Worm (Caenorhabditis elegans) whole organism, L4 larva: ENCODE data around the gene T03D3.5.

Experiments
- F10B5.3 ChIP-seq: sonication (generic microtip); optimal IDR thresholded peaks from 2 replicates; lab custom pipeline; 2016; ENCODE audit warnings: mild to moderate bottlenecking, missing genetic modification characterization, missing compliant biosample characterization
- F37D6.2 ChIP-seq: sonication (generic microtip); optimal IDR thresholded peaks from 2 replicates; lab custom pipeline; 2016; ENCODE audit warnings: mild to moderate bottlenecking, missing genetic modification characterization, missing compliant biosample characterization
- F49E8.2 ChIP-seq: sonication (generic microtip); optimal IDR thresholded peaks from 2 replicates; lab custom pipeline; 2016; ENCODE audit warnings: missing compliant biosample characterization, mild to moderate bottlenecking, missing genetic modification characterization, borderline replicate concordance
- T26A8.4 ChIP-seq: fragments of 200-800 bp; sonication (Bioruptor generic); IDR thresholded peaks from 2 replicates; pipeline ENCODE4 v1.3.6; 2022; ENCODE audit warnings: missing genetic modification characterization, missing compliant biosample characterization
- Y105C5A.15 ChIP-seq: fragments of 200-800 bp; sonication (Bioruptor generic); IDR thresholded peaks from 2 replicates; pipeline ENCODE4 v1.3.6; 2022; ENCODE audit warnings: missing genetic modification characterization, missing compliant biosample characterization
- Y5F2A.4 ChIP-seq: fragments of 200-800 bp; sonication (Bioruptor generic); optimal IDR thresholded peaks from 2 replicates; lab custom pipeline; 2018; ENCODE audit warnings: mild to moderate bottlenecking, missing genetic modification characterization, missing compliant biosample characterization
- Y75B8A.6 ChIP-seq: fragments of 200-800 bp; sonication (Bioruptor generic); IDR thresholded peaks from 2 replicates; pipeline ENCODE4 v1.3.6; 2022; ENCODE audit warnings: missing genetic modification reagents, missing genetic modification characterization, missing compliant biosample characterization
- ZK337.2 ChIP-seq: fragments of 200-800 bp; sonication (Bioruptor generic); IDR thresholded peaks from 2 replicates; pipeline ENCODE4 v1.3.6; 2022; ENCODE audit warnings: missing genetic modification reagents, missing genetic modification characterization, missing compliant biosample characterization
- ZK546.5 ChIP-seq, 2 experiments: sonication (generic microtip); optimal IDR thresholded peaks; 2 replicates each; lab custom pipeline; 2017; ENCODE audit warnings: missing biosample characterization in 2 of 2, missing genetic modification characterization in 2 of 2
- aha-1 ChIP-seq: fragments of 150-350 bp; peaks from one replicate; lab custom pipeline; 2014; ENCODE audit warnings: missing biosample characterization, missing genetic modification characterization
- ama-1 ChIP-seq: fragments of 150-350 bp; optimal IDR thresholded peaks from 2 replicates; lab custom pipeline; 2014; ENCODE audit warnings: inconsistent platforms, mixed read lengths
- ceh-20 ChIP-seq: fragments of 200-800 bp; sonication (Bioruptor generic); IDR thresholded peaks from 2 replicates; pipeline ENCODE4 v1.3.6; 2022; ENCODE audit warnings: missing genetic modification reagents, missing genetic modification characterization, missing compliant biosample characterization
- ceh-28 ChIP-seq: fragments of 150-350 bp; optimal IDR thresholded peaks from 2 replicates; lab custom pipeline; 2014; ENCODE audit warnings: missing biosample characterization, missing genetic modification reagents, missing genetic modification characterization
- ceh-32 ChIP-seq: sonication (generic microtip); optimal IDR thresholded peaks from 2 replicates; lab custom pipeline; 2016; ENCODE audit warnings: mild to moderate bottlenecking, missing genetic modification characterization, missing compliant biosample characterization; ENCODE audit not compliant: poor library complexity
- ceh-44 ChIP-seq: fragments of 200-800 bp; sonication (Bioruptor generic); IDR thresholded peaks from 2 replicates; pipeline ENCODE4 v1.3.6; 2022; ENCODE audit warnings: missing genetic modification reagents, missing genetic modification characterization, missing compliant biosample characterization
- ceh-82 ChIP-seq: sonication (generic microtip); optimal IDR thresholded peaks from 2 replicates; lab custom pipeline; 2017; ENCODE audit warnings: missing biosample characterization, missing genetic modification characterization
- ctbp-1 ChIP-seq: fragments of 200-800 bp; sonication (Bioruptor generic); IDR thresholded peaks from 2 replicates; pipeline ENCODE4 v1.3.6; 2022; ENCODE audit warnings: missing genetic modification reagents, missing genetic modification characterization, missing compliant biosample characterization
- daf-16 ChIP-seq, 3 experiments: sonication (generic microtip); optimal IDR thresholded peaks; 2 replicates each; lab custom pipeline; 2016 to 2017; ENCODE audit warnings: missing genetic modification characterization in 3 of 3, missing genetic modification reagents in 3 of 3, mild to moderate bottlenecking in 2 of 3, missing compliant biosample characterization in 2 of 3, missing biosample characterization in 1 of 3, moderate library complexity in 1 of 3
- daf-8 ChIP-seq: fragments of 200-800 bp; sonication (Bioruptor generic); IDR thresholded peaks from 2 replicates; pipeline ENCODE4 v1.3.6; 2022; ENCODE audit warnings: missing genetic modification characterization, missing compliant biosample characterization
- dmd-6 ChIP-seq: fragments of 200-800 bp; sonication (Bioruptor generic); IDR thresholded peaks from 2 replicates; pipeline ENCODE4 v1.3.6; 2022; ENCODE audit warnings: missing genetic modification reagents, missing genetic modification characterization, missing compliant biosample characterization
- dmd-8 ChIP-seq: fragments of 200-800 bp; sonication (Bioruptor generic); IDR thresholded peaks from 2 replicates; pipeline ENCODE4 v1.3.6; 2022; ENCODE audit warnings: missing genetic modification characterization, missing compliant biosample characterization
- dve-1 ChIP-seq: sonication (generic microtip); optimal IDR thresholded peaks from 2 replicates; lab custom pipeline; 2017; ENCODE audit warnings: antibody characterized with exemption, mild to moderate bottlenecking, missing genetic modification characterization, missing compliant biosample characterization; ENCODE audit not compliant: insufficient read depth
- egl-27 ChIP-seq: sonication (generic microtip); optimal IDR thresholded peaks from 3 replicates; lab custom pipeline; 2017; ENCODE audit warnings: missing biosample characterization, missing genetic modification reagents, missing genetic modification characterization
- egl-43 ChIP-seq: fragments of 200-800 bp; sonication (Bioruptor generic); IDR thresholded peaks from 2 replicates; pipeline ENCODE4 v1.3.6; 2022; ENCODE audit warnings: missing genetic modification reagents, missing genetic modification characterization, missing compliant biosample characterization
- fos-1 ChIP-seq: fragments of 150-350 bp; optimal IDR thresholded peaks from 2 replicates; lab custom pipeline; 2014; ENCODE audit warnings: missing biosample characterization, missing genetic modification characterization
- gei-8 ChIP-seq: fragments of 200-800 bp; sonication (Bioruptor generic); optimal IDR thresholded peaks from 2 replicates; lab custom pipeline; 2018; ENCODE audit warnings: mild to moderate bottlenecking, missing genetic modification characterization, missing compliant biosample characterization
- hlh-11 ChIP-seq: fragments of 200-800 bp; sonication (Bioruptor generic); optimal IDR thresholded peaks from 2 replicates; lab custom pipeline; 2018; ENCODE audit warnings: mild to moderate bottlenecking, missing genetic modification characterization, missing compliant biosample characterization
- hlh-30 ChIP-seq: sonication (generic microtip); optimal IDR thresholded peaks from 2 replicates; lab custom pipeline; 2017; ENCODE audit warnings: antibody characterized with exemption, mild to moderate bottlenecking, missing genetic modification characterization, missing compliant biosample characterization; ENCODE audit not compliant: insufficient read depth
- hmg-1.1 ChIP-seq: fragments of 200-800 bp; sonication (Bioruptor generic); IDR thresholded peaks from 2 replicates; pipeline ENCODE4 v1.3.6; 2022; ENCODE audit warnings: missing genetic modification reagents, missing genetic modification characterization, missing compliant biosample characterization
- lin-29 ChIP-seq: fragments of 200-800 bp; sonication (Bioruptor generic); IDR thresholded peaks from 2 replicates; pipeline ENCODE4 v1.3.6; 2022; ENCODE audit warnings: missing genetic modification reagents, missing genetic modification characterization, missing compliant biosample characterization
- lsy-2 ChIP-seq, 2 experiments: fragments of 150-350 bp in 1 of 2; sonication (generic microtip) in 1 of 2; optimal IDR thresholded peaks; 2 replicates each; lab custom pipeline; 2014 to 2017; ENCODE audit warnings: missing biosample characterization in 2 of 2, missing genetic modification characterization in 2 of 2
- mdl-1 ChIP-seq, 2 experiments: fragments of 150-350 bp in 1 of 2; sonication (generic microtip) in 1 of 2; optimal IDR thresholded peaks; 2 replicates each; lab custom pipeline; 2014 to 2017; ENCODE audit warnings: missing biosample characterization in 2 of 2, missing genetic modification characterization in 2 of 2
- mdt-29 ChIP-seq: fragments of 200-800 bp; sonication (Bioruptor generic); IDR thresholded peaks from 2 replicates; pipeline ENCODE4 v1.3.6; 2022; ENCODE audit warnings: missing genetic modification reagents, missing genetic modification characterization, missing compliant biosample characterization
- nhr-111 ChIP-seq: fragments of 200-800 bp; sonication (Bioruptor generic); optimal IDR thresholded peaks from 2 replicates; lab custom pipeline; 2018; ENCODE audit warnings: mild to moderate bottlenecking, missing genetic modification characterization, missing compliant biosample characterization
- nhr-28 ChIP-seq: fragments of 150-350 bp; optimal IDR thresholded peaks from 2 replicates; lab custom pipeline; 2014; ENCODE audit warnings: missing biosample characterization, missing genetic modification characterization
- nhr-48 ChIP-seq: sonication (generic microtip); optimal IDR thresholded peaks from 2 replicates; lab custom pipeline; 2016; ENCODE audit warnings: mild to moderate bottlenecking, missing genetic modification characterization, missing compliant biosample characterization
- pha-4 ChIP-seq, 2 experiments: fragments of 150-350 bp in 1 of 2; fragments of 200-800 bp in 1 of 2; sonication (Bioruptor generic) in 1 of 2; IDR thresholded peaks in 1 of 2; optimal IDR thresholded peaks in 1 of 2; 2 replicates each; pipeline versions ENCODE4 v1.3.6 to Lab custom; 2014 to 2022; ENCODE audit warnings: missing genetic modification characterization in 2 of 2, missing genetic modification reagents in 2 of 2, missing biosample characterization in 1 of 2, missing compliant biosample characterization in 1 of 2
- php-3 ChIP-seq: fragments of 200-800 bp; sonication (Bioruptor generic); IDR thresholded peaks from 2 replicates; pipeline ENCODE4 v1.3.6; 2022; ENCODE audit warnings: missing genetic modification reagents, missing genetic modification characterization, missing compliant biosample characterization
- pqm-1 ChIP-seq: sonication (generic microtip); optimal IDR thresholded peaks from 2 replicates; lab custom pipeline; 2017; ENCODE audit warnings: missing biosample characterization, missing genetic modification characterization
- sdz-12 ChIP-seq: fragments of 200-800 bp; sonication (Bioruptor generic); optimal IDR thresholded peaks from 2 replicates; lab custom pipeline; 2018; ENCODE audit warnings: mild to moderate bottlenecking, missing genetic modification characterization, missing compliant biosample characterization
- set-16 ChIP-seq: fragments of 200-800 bp; sonication (Bioruptor generic); IDR thresholded peaks from 2 replicates; pipeline ENCODE4 v1.3.6; 2022; ENCODE audit warnings: missing genetic modification reagents, missing genetic modification characterization, missing compliant biosample characterization
- spr-3 ChIP-seq: fragments of 200-800 bp; sonication (Bioruptor generic); optimal IDR thresholded peaks from 2 replicates; lab custom pipeline; 2018; ENCODE audit warnings: mild to moderate bottlenecking, missing genetic modification characterization, missing compliant biosample characterization
- tag-97 ChIP-seq: fragments of 200-800 bp; sonication (Bioruptor generic); IDR thresholded peaks from 2 replicates; pipeline ENCODE4 v1.3.6; 2022; ENCODE audit warnings: missing genetic modification characterization, missing compliant biosample characterization
- unc-130 ChIP-seq: sonication (generic microtip); optimal IDR thresholded peaks from 2 replicates; lab custom pipeline; 2016; ENCODE audit warnings: missing genetic modification reagents, missing genetic modification characterization, missing compliant biosample characterization
- zag-1 ChIP-seq: fragments of 150-350 bp; optimal IDR thresholded peaks from 2 replicates; lab custom pipeline; 2014; ENCODE audit warnings: missing biosample characterization, missing genetic modification characterization
- zfp-2 ChIP-seq: sonication (generic microtip); optimal IDR thresholded peaks from 2 replicates; lab custom pipeline; 2016; ENCODE audit warnings: mild to moderate bottlenecking, missing genetic modification characterization, missing compliant biosample characterization
- zip-11 ChIP-seq: fragments of 200-800 bp; sonication (Bioruptor generic); IDR thresholded peaks from 2 replicates; pipeline ENCODE4 v1.3.6; 2022; ENCODE audit warnings: missing genetic modification characterization, missing compliant biosample characterization

The T03D3.5 gene

DNA sequence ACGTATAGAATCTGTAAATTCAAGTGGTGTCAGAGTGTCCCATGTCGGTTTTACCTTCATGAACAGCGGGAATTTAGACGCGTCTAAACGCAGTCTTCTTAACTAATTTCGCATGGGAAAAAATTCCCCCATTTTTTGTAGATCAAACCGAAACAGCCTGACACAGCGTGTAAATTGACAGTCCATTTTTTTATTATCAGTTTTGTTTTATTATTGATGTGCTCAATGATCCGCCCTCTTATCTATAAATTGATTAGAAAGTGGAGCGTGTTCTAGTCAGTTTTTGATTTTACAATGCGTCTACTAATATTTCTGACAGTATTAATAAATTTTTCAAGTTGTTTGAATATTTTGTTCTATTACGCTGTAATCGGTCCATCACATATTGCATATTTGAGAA is 22.4 kb upstream of the T03D3.5 start, which contains the start of gene ugt-53:
ugt-53 (plus strand) TSS at position 273 of the 400 bp plus-strand sequence.
- TF ChIP-seq lin-29 (GFP tag; lab: Robert Waterston, UW) = no peak
- TF ChIP-seq fos-1 (tag; lab: Kevin White, UChicago) = no peak
- TF ChIP-seq gei-8 (GFP tag; lab: Kevin White, UChicago) = no peak
- TF ChIP-seq unc-130 (GFP tag; lab: Kevin White, UChicago) = no peak
- TF ChIP-seq sdz-12 (GFP tag; lab: Kevin White, UChicago) = no peak
- no peak for TF ChIP-seq pha-4 (GFP tag; IDR thresholded peaks at IDR 0.05; lab: Robert Waterston, UW)
- no peak for TF ChIP-seq pha-4 (tag; optimal IDR thresholded peaks at IDR 0.05; lab: Kevin White, UChicago)
- TF ChIP-seq dve-1 (tag; lab: Kevin White, UChicago) = no peak
- no peak for TF ChIP-seq hlh-11 (tag; lab: Kevin White, UChicago)
- no peak for TF ChIP-seq hmg-1.1 (GFP tag; lab: Robert Waterston, UW)
- no peak for TF ChIP-seq zip-11
- TF ChIP-seq mdl-1 (tag; optimal IDR thresholded peaks at IDR 0.05; lab: Kevin White, UChicago) = no peak
- TF ChIP-seq php-3 = peak; percentile 70
- no peak for TF ChIP-seq lsy-2 (tag; optimal IDR thresholded peaks at IDR 0.05; lab: Kevin White, UChicago)
- peak; percentile 43 for TF ChIP-seq pqm-1 (tag; lab: Kevin White, UChicago)
- TF ChIP-seq ceh-32 (tag; lab: Kevin White, UChicago) = no peak
- TF ChIP-seq dmd-8 (GFP tag; lab: Robert Waterston, UW) = no peak
- TF ChIP-seq Y5F2A.4 = no peak
- no peak for TF ChIP-seq Y105C5A.15
- no peak for TF ChIP-seq ceh-44
- TF ChIP-seq F10B5.3 (tag; lab: Kevin White, UChicago) = no peak
- no peak for TF ChIP-seq ama-1 (lab: Kevin White, UChicago)
- TF ChIP-seq daf-16 (GFP tag; optimal IDR thresholded peaks at IDR 0.05; lab: Kevin White, UChicago) = no peak
- peak; percentile 45 for TF ChIP-seq daf-16 (tag; optimal IDR thresholded peaks at IDR 0.05; lab: Kevin White, UChicago)
- TF ChIP-seq hlh-30 = no peak
- TF ChIP-seq T26A8.4 (GFP tag; lab: Robert Waterston, UW) = no peak
- peak; percentile 90 for TF ChIP-seq dmd-6 (GFP tag; lab: Robert Waterston, UW)
- TF ChIP-seq nhr-48 (tag; lab: Kevin White, UChicago) = no peak
- no peak for TF ChIP-seq mdt-29 (GFP tag; lab: Robert Waterston, UW)
- no peak for TF ChIP-seq set-16 (GFP tag; lab: Robert Waterston, UW)
- TF ChIP-seq nhr-28 = peak; percentile 84
- no peak for TF ChIP-seq egl-43 (GFP tag; lab: Robert Waterston, UW)

- TF ChIP-seq lin-29 (GFP tag; lab: Robert Waterston, UW) (no peak), daf-8 (GFP tag; lab: Robert Waterston, UW) (no peak), ceh-28 (tag; lab: Kevin White, UChicago) (no peak), tag-97 (GFP tag; lab: Robert Waterston, UW) (no peak), F49E8.2 (tag; lab: Kevin White, UChicago) (no peak), spr-3 (GFP tag; lab: Kevin White, UChicago) (no peak), mdt-29 (GFP tag; lab: Robert Waterston, UW) (no peak), zag-1 (tag; lab: Kevin White, UChicago) (no peak), ceh-82 (no peak), gei-8 (GFP tag; lab: Kevin White, UChicago) (no peak), dmd-8 (GFP tag; lab: Robert Waterston, UW) (no peak), aha-1 (no peak), ctbp-1 (GFP tag; lab: Robert Waterston, UW) (no peak), Y75B8A.6 (GFP tag; lab: Robert Waterston, UW) (no peak), zfp-2 (tag; lab: Kevin White, UChicago) (no peak), mdl-1 (tag; optimal IDR thresholded peaks at IDR 0.05; lab: Kevin White, UChicago) (no peak), egl-27 (no peak), T26A8.4 (GFP tag; lab: Robert Waterston, UW) (no peak), ZK337.2 (GFP tag; lab: Robert Waterston, UW) (no peak), daf-16 (GFP tag; optimal IDR thresholded peaks at IDR 0.05; lab: Kevin White, UChicago) (no peak), daf-16 (tag; optimal IDR thresholded peaks at IDR 0.05; lab: Kevin White, UChicago) (peak; percentile 56), nhr-111 (GFP tag; lab: Kevin White, UChicago) (no peak), F37D6.2 (no peak), ceh-20 (GFP tag; lab: Robert Waterston, UW) (no peak), ZK546.5 (tag; optimal IDR thresholded peaks at IDR 0.05; lab: Kevin White, UChicago) (no peak), nhr-28 (peak; percentile 68), dmd-6 (GFP tag; lab: Robert Waterston, UW) (peak; percentile 91), pqm-1 (tag; lab: Kevin White, UChicago) (peak; percentile 74), fos-1 (tag; lab: Kevin White, UChicago) (no peak), lsy-2 (tag; optimal IDR thresholded peaks at IDR 0.05; lab: Kevin White, UChicago) (no peak)
These were observed 21.8 kb upstream of the T03D3.5 start, which contains the start of gene srj-49 for ce11 chrV:2848290-2848937. Gene srj-49 (minus strand): TSS chrV:2848340.
